Fruit fly (Drosophila melanogaster) whole organism, embryonic: ENCODE measurements around the gene Tps1.

Source experiments
- Adf1 ChIP-seq: fragments of 200-800 bp; sonication (Bioruptor generic); IDR thresholded peaks from 2 replicates; pipeline ENCODE4 v1.3.6; 2022; ENCODE audit warnings: missing biosample characterization, missing genetic modification characterization
- Atf-2 ChIP-seq: fragments of 200-800 bp; sonication (Bioruptor generic); optimal IDR thresholded peaks from 2 replicates; lab custom pipeline; 2016; ENCODE audit warnings: missing biosample characterization, missing genetic modification characterization
- Atf3 ChIP-seq: fragments of 200-800 bp; sonication (Bioruptor generic); optimal IDR thresholded peaks from 3 replicates; lab custom pipeline; 2016; ENCODE audit warnings: missing biosample characterization, missing genetic modification characterization
- CG10209 ChIP-seq: fragments of 200-800 bp; sonication (Bioruptor generic); optimal IDR thresholded peaks from 3 replicates; lab custom pipeline; 2017; ENCODE audit warnings: missing biosample characterization, mild to moderate bottlenecking, missing genetic modification characterization, missing genetic modification reagents
- CG10321 ChIP-seq: fragments of 200-800 bp; sonication (Bioruptor generic); IDR thresholded peaks from 2 replicates; pipeline ENCODE4 v1.3.6; 2022; ENCODE audit warnings: missing biosample characterization, missing genetic modification characterization
- CG10959 ChIP-seq: fragments of 200-800 bp; sonication (Bioruptor generic); IDR thresholded peaks from 2 replicates; pipeline ENCODE4 v1.3.6; 2022; ENCODE audit warnings: missing biosample characterization, missing genetic modification characterization
- CG11398 ChIP-seq: fragments of 200-800 bp; sonication (Bioruptor generic); optimal IDR thresholded peaks from 2 replicates; lab custom pipeline; 2016; ENCODE audit warnings: missing biosample characterization, missing genetic modification characterization
- CG13424 ChIP-seq: fragments of 200-800 bp; sonication (Bioruptor generic); optimal IDR thresholded peaks from 2 replicates; lab custom pipeline; 2019; ENCODE audit warnings: missing biosample characterization, mild to moderate bottlenecking, missing genetic modification characterization, moderate library complexity
- CG13775 ChIP-seq: fragments of 200-800 bp; sonication (Bioruptor generic); optimal IDR thresholded peaks from 3 replicates; lab custom pipeline; 2017; ENCODE audit warnings: missing biosample characterization, mild to moderate bottlenecking, missing genetic modification characterization
- CG15601 ChIP-seq: fragments of 200-800 bp; sonication (Bioruptor generic); optimal IDR thresholded peaks from 3 replicates; lab custom pipeline; 2019; ENCODE audit warnings: missing biosample characterization, mild to moderate bottlenecking, missing genetic modification characterization, moderate library complexity
- CG16779 ChIP-seq: fragments of 200-800 bp; sonication (Bioruptor generic); IDR thresholded peaks from 2 replicates; pipeline ENCODE4 v1.3.6; 2022; ENCODE audit warnings: missing biosample characterization, missing genetic modification characterization
- CG17385 ChIP-seq: fragments of 200-800 bp; sonication (Bioruptor generic); optimal IDR thresholded peaks from 3 replicates; lab custom pipeline; 2018; ENCODE audit warnings: missing biosample characterization, mild to moderate bottlenecking, missing genetic modification characterization
- CG17612 ChIP-seq: fragments of 200-800 bp; sonication (Bioruptor generic); IDR thresholded peaks from 2 replicates; pipeline ENCODE4 v1.3.6; 2022; ENCODE audit warnings: missing biosample characterization, missing genetic modification characterization
- CG17829 ChIP-seq: fragments of 200-800 bp; optimal IDR thresholded peaks from 2 replicates; lab custom pipeline; 2019; ENCODE audit warnings: missing biosample characterization, mild to moderate bottlenecking, missing genetic modification characterization, moderate library complexity
- CG18011 ChIP-seq: fragments of 200-800 bp; sonication (Bioruptor generic); optimal IDR thresholded peaks from 2 replicates; lab custom pipeline; 2017; ENCODE audit warnings: missing biosample characterization, missing genetic modification characterization, mild to moderate bottlenecking, moderate library complexity, missing genotype
- CG2120 ChIP-seq: fragments of 200-800 bp; sonication (Bioruptor generic); optimal IDR thresholded peaks from 3 replicates; lab custom pipeline; 2016; ENCODE audit warnings: missing biosample characterization, missing genetic modification characterization
- CG30020 ChIP-seq: fragments of 200-800 bp; optimal IDR thresholded peaks from 2 replicates; lab custom pipeline; 2019; ENCODE audit warnings: missing biosample characterization, mild to moderate bottlenecking, missing genetic modification characterization, moderate library complexity
- CG32532 ChIP-seq: fragments of 200-800 bp; sonication (Bioruptor generic); IDR thresholded peaks from 2 replicates; pipeline ENCODE4 v1.3.6; 2022; ENCODE audit warnings: missing biosample characterization, missing genetic modification characterization
- CG33557 ChIP-seq: fragments of 200-800 bp; sonication (Bioruptor generic); optimal IDR thresholded peaks from 2 replicates; lab custom pipeline; 2019; ENCODE audit warnings: missing biosample characterization, mild to moderate bottlenecking, missing genetic modification characterization, moderate library complexity
- CG3995 ChIP-seq: fragments of 200-800 bp; sonication (Bioruptor generic); optimal IDR thresholded peaks from 3 replicates; lab custom pipeline; 2016; ENCODE audit warnings: missing biosample characterization, missing genetic modification characterization
- CG4360 ChIP-seq: fragments of 200-800 bp; sonication (Bioruptor generic); IDR thresholded peaks from 2 replicates; pipeline ENCODE4 v1.3.6; 2022; ENCODE audit warnings: missing biosample characterization, missing genetic modification characterization
- CG5180 ChIP-seq: fragments of 200-800 bp; sonication (Bioruptor generic); optimal IDR thresholded peaks from 3 replicates; lab custom pipeline; 2017; ENCODE audit warnings: missing biosample characterization, missing genetic modification characterization, mild to moderate bottlenecking, moderate library complexity, missing genetic modification reagents
- CG5245 ChIP-seq: fragments of 200-800 bp; sonication (Bioruptor generic); optimal IDR thresholded peaks from 3 replicates; lab custom pipeline; 2016; ENCODE audit warnings: missing biosample characterization, missing genetic modification characterization
- CG8359 ChIP-seq: fragments of 200-800 bp; sonication (Bioruptor generic); optimal IDR thresholded peaks from 2 replicates; lab custom pipeline; 2017; ENCODE audit warnings: missing biosample characterization, mild to moderate bottlenecking, missing genetic modification characterization, borderline replicate concordance
- CG9797 ChIP-seq: fragments of 200-800 bp; sonication (Bioruptor generic); optimal IDR thresholded peaks from 3 replicates; lab custom pipeline; 2018; ENCODE audit warnings: missing biosample characterization, mild to moderate bottlenecking, missing genetic modification characterization
- CG9817 ChIP-seq: fragments of 200-800 bp; sonication (Bioruptor generic); optimal IDR thresholded peaks from 2 replicates; lab custom pipeline; 2018; ENCODE audit warnings: missing biosample characterization, mild to moderate bottlenecking, missing genetic modification characterization, moderate library complexity
- Dfd ChIP-seq, 2 experiments: fragments of >200 bp; optimal IDR thresholded peaks; 2 replicates each; lab custom pipeline; 2017; ENCODE audit warnings: missing biosample characterization in 2 of 2, missing genetic modification characterization in 2 of 2
- Elba2 ChIP-seq: fragments of 200-800 bp; sonication (Bioruptor generic); optimal IDR thresholded peaks from 3 replicates; lab custom pipeline; 2016; ENCODE audit warnings: missing biosample characterization, missing genetic modification characterization
- Fer3 ChIP-seq: fragments of 200-800 bp; sonication (Bioruptor generic); optimal IDR thresholded peaks from 2 replicates; lab custom pipeline; 2018; ENCODE audit warnings: missing biosample characterization, mild to moderate bottlenecking, missing genetic modification characterization, moderate library complexity
- Med ChIP-seq: fragments of 200-800 bp; sonication (Bioruptor generic); peaks from one replicate; lab custom pipeline; 2016; ENCODE audit warnings: missing biosample characterization, missing genetic modification characterization, mild to moderate bottlenecking, inconsistent platforms, moderate library complexity
- NC2α ChIP-seq: fragments of 200-800 bp; sonication (Bioruptor generic); optimal IDR thresholded peaks from 2 replicates; lab custom pipeline; 2016; ENCODE audit warnings: missing biosample characterization, missing genetic modification characterization
- NfI ChIP-seq: fragments of 200-800 bp; sonication (Bioruptor generic); optimal IDR thresholded peaks from 3 replicates; lab custom pipeline; 2018; ENCODE audit warnings: missing biosample characterization, mild to moderate bottlenecking, missing genetic modification characterization, moderate library complexity
- Oaz ChIP-seq: fragments of 200-800 bp; sonication (Bioruptor generic); IDR thresholded peaks from 2 replicates; pipeline ENCODE4 v1.3.6; 2022; ENCODE audit warnings: missing biosample characterization, missing genetic modification characterization
- Poxn ChIP-seq: fragments of 200-800 bp; sonication (Bioruptor generic); IDR thresholded peaks from 2 replicates; pipeline ENCODE4 v1.3.6; 2022; ENCODE audit warnings: missing biosample characterization, missing genetic modification characterization
- Rfx ChIP-seq: fragments of 200-800 bp; sonication (Bioruptor generic); IDR thresholded peaks from 2 replicates; pipeline ENCODE4 v1.3.6; 2022; ENCODE audit warnings: missing biosample characterization, missing genetic modification characterization
- Sin3A ChIP-seq: fragments of >200 bp; optimal IDR thresholded peaks from 2 replicates; lab custom pipeline; 2018
- Xrp1 ChIP-seq: fragments of 200-800 bp; sonication (Bioruptor generic); IDR thresholded peaks from 2 replicates; pipeline ENCODE4 v1.3.6; 2022; ENCODE audit warnings: missing biosample characterization, missing genetic modification characterization
- cad ChIP-seq: fragments of >200 bp; optimal IDR thresholded peaks from 2 replicates; lab custom pipeline; 2017; ENCODE audit warnings: missing biosample characterization, missing genetic modification characterization
- cato ChIP-seq: fragments of 200-800 bp; sonication (Bioruptor generic); optimal IDR thresholded peaks from 2 replicates; lab custom pipeline; 2016; ENCODE audit warnings: missing biosample characterization, missing genetic modification characterization, borderline replicate concordance
- crc ChIP-seq: fragments of 200-800 bp; sonication (Bioruptor generic); optimal IDR thresholded peaks from 2 replicates; lab custom pipeline; 2016; ENCODE audit warnings: missing biosample characterization, missing genetic modification characterization
- disco-r ChIP-seq: fragments of 200-800 bp; sonication (Bioruptor generic); optimal IDR thresholded peaks from 2 replicates; lab custom pipeline; 2016; ENCODE audit warnings: missing biosample characterization, missing genetic modification characterization
- dpn ChIP-seq, 2 experiments: fragments of 200-800 bp; sonication (Bioruptor generic); optimal IDR thresholded peaks; 3 replicates each; lab custom pipeline; 2016; ENCODE audit warnings: missing biosample characterization in 2 of 2, missing genetic modification characterization in 2 of 2
- esg ChIP-seq: fragments of 200-800 bp; sonication (Bioruptor generic); conservative IDR thresholded peaks from 2 replicates; pipeline ENCODE4 v1.3.6; 2022; ENCODE audit warnings: missing biosample characterization, missing genetic modification characterization
- fd96Cb ChIP-seq: fragments of 200-800 bp; sonication (Bioruptor generic); optimal IDR thresholded peaks from 2 replicates; lab custom pipeline; 2018; ENCODE audit warnings: missing biosample characterization, mild to moderate bottlenecking, missing genetic modification characterization, moderate library complexity
- ind ChIP-seq: fragments of 200-800 bp; sonication (Bioruptor generic); optimal IDR thresholded peaks from 3 replicates; lab custom pipeline; 2016; ENCODE audit warnings: missing biosample characterization, missing genetic modification characterization
- jigr1 ChIP-seq: fragments of 200-800 bp; sonication (Bioruptor generic); IDR thresholded peaks from 3 replicates; pipeline ENCODE4 v1.3.6; 2022; ENCODE audit warnings: missing biosample characterization, missing genetic modification characterization
- lbe ChIP-seq: fragments of 200-800 bp; sonication (Bioruptor generic); optimal IDR thresholded peaks from 2 replicates; lab custom pipeline; 2016; ENCODE audit warnings: missing biosample characterization, mild to moderate bottlenecking, missing genetic modification characterization
- psq ChIP-seq: fragments of 200-800 bp; sonication (Bioruptor generic); optimal IDR thresholded peaks from 2 replicates; lab custom pipeline; 2017; ENCODE audit warnings: missing biosample characterization, missing genetic modification characterization
- sr ChIP-seq: fragments of 200-800 bp; sonication (Bioruptor generic); IDR thresholded peaks from 3 replicates; pipeline ENCODE4 v1.3.6; 2022; ENCODE audit warnings: missing biosample characterization, missing genetic modification characterization
- wek ChIP-seq: fragments of 200-800 bp; sonication (Bioruptor generic); optimal IDR thresholded peaks from 3 replicates; lab custom pipeline; 2018; ENCODE audit warnings: missing biosample characterization, mild to moderate bottlenecking, missing genetic modification characterization, moderate library complexity
- z ChIP-seq: fragments of 200-800 bp; sonication (Bioruptor generic); IDR thresholded peaks from 3 replicates; pipeline ENCODE4 v1.3.6; 2022; ENCODE audit warnings: missing biosample characterization, missing genetic modification characterization
- zen2 ChIP-seq: fragments of 200-800 bp; sonication (Bioruptor generic); IDR thresholded peaks from 3 replicates; pipeline ENCODE4 v1.3.6; 2022; ENCODE audit warnings: missing biosample characterization, missing genetic modification characterization; ENCODE audit not compliant: partially characterized antibody

The Tps1 gene

dm6 chr2L:4345569-4346131 lies 42.5 kb upstream of the Tps1 start (continued):
- TF ChIP-seq esg (GFP tag; lab: Robert Waterston, UW), result no peak
- no peak for TF ChIP-seq CG4360
- TF ChIP-seq wek, result no peak
- TF ChIP-seq CG11398 (GFP tag; lab: Kevin White, UChicago), result no peak
- peak in 1 of 2 experiments; percentile 18 for TF ChIP-seq dpn (GFP tag; optimal IDR thresholded peaks at IDR 0.05; lab: Kevin White, UChicago)
- no peak for TF ChIP-seq Sin3A (lab: Kevin White, UChicago)
- no peak for TF ChIP-seq CG8359 (GFP tag; lab: Kevin White, UChicago)
- peak; percentile 26; the same call in 1 of the 2 replicates for TF ChIP-seq Rfx (GFP tag; lab: Robert Waterston, UW)
- TF ChIP-seq Adf1, result no peak
- peak; percentile 81 for TF ChIP-seq Med (GFP tag; lab: Kevin White, UChicago)
- no peak for TF ChIP-seq CG13424 (tag; lab: Kevin White, UChicago)
- no peak for TF ChIP-seq ind
- no peak for TF ChIP-seq CG9817 (tag; lab: Kevin White, UChicago)
- TF ChIP-seq CG2120 (GFP tag; lab: Kevin White, UChicago), result peak; percentile 9
- TF ChIP-seq NfI (GFP tag; lab: Kevin White, UChicago), result no peak
- no peak for TF ChIP-seq CG10209 (GFP tag; lab: Kevin White, UChicago)
- no peak for TF ChIP-seq disco-r (GFP tag; lab: Kevin White, UChicago)
- no peak for TF ChIP-seq CG5180 (GFP tag; lab: Kevin White, UChicago)
- no peak for TF ChIP-seq jigr1
- no peak for TF ChIP-seq z (GFP tag; lab: Robert Waterston, UW)
- peak; percentile 32 for TF ChIP-seq lbe (GFP tag; lab: Kevin White, UChicago)
- no peak for TF ChIP-seq CG17829
- TF ChIP-seq CG10959, result no peak
- TF ChIP-seq CG9797 (GFP tag; lab: Kevin White, UChicago), result no peak
- TF ChIP-seq CG17612 (GFP tag; lab: Robert Waterston, UW), result no peak
- TF ChIP-seq CG10321 (GFP tag; lab: Robert Waterston, UW), result no peak
- no peak for TF ChIP-seq crc (GFP tag; lab: Kevin White, UChicago)
- TF ChIP-seq Dfd (GFP tag; optimal IDR thresholded peaks at IDR 0.05; lab: Kevin White, UChicago), result no peak
- no peak for TF ChIP-seq cato (GFP tag; lab: Kevin White, UChicago)
- TF ChIP-seq CG18011 (GFP tag; lab: Kevin White, UChicago), result no peak
- no peak for TF ChIP-seq Atf-2 (GFP tag; lab: Kevin White, UChicago)
- TF ChIP-seq NC2α, result no peak
- peak; percentile 31; the same call in 1 of the 2 replicates for TF ChIP-seq Xrp1
- no peak for TF ChIP-seq Poxn (GFP tag; lab: Robert Waterston, UW)
- TF ChIP-seq CG33557, result no peak
- TF ChIP-seq zen2, result no peak
- no peak for TF ChIP-seq sr (GFP tag; lab: Robert Waterston, UW)
- no peak for TF ChIP-seq CG16779 (GFP tag; lab: Robert Waterston, UW)
- no peak for TF ChIP-seq fd96Cb (tag; lab: Kevin White, UChicago)
- no peak for TF ChIP-seq Elba2
- no peak for TF ChIP-seq cad (GFP tag; lab: Kevin White, UChicago)
- no peak for TF ChIP-seq CG3995 (GFP tag; lab: Kevin White, UChicago)
- no peak for TF ChIP-seq CG17385
- TF ChIP-seq Oaz, result no peak
- TF ChIP-seq CG15601, result peak; percentile 58
- no peak for TF ChIP-seq Atf3 (GFP tag; lab: Kevin White, UChicago)
- TF ChIP-seq CG30020 (tag; lab: Kevin White, UChicago), result no peak
- no peak for TF ChIP-seq CG5245 (GFP tag; lab: Kevin White, UChicago)
- TF ChIP-seq CG32532, result no peak; the same call in 1 of the 2 replicates
- no peak for TF ChIP-seq Fer3 (tag; lab: Kevin White, UChicago)
- no peak for TF ChIP-seq psq
- no peak for TF ChIP-seq CG13775 (GFP tag; lab: Kevin White, UChicago)
